Fruit fly (Drosophila melanogaster) whole organism, pupa: ENCODE measurements around the gene CG13288.

ENCODE experiments used
- CG12605 ChIP-seq: fragments of 200-800 bp; sonication (Bioruptor generic); IDR thresholded peaks from 2 replicates; pipeline ENCODE4 v1.3.6; 2022; ENCODE audit warnings: missing biosample characterization, missing genetic modification characterization
- CG4496 ChIP-seq: fragments of 200-800 bp; sonication (Bioruptor generic); IDR thresholded peaks from 3 replicates; pipeline ENCODE4 v1.3.6; 2022; ENCODE audit warnings: missing biosample characterization, missing genetic modification characterization
- EcR ChIP-seq: fragments of 200-800 bp; sonication (Bioruptor generic); optimal IDR thresholded peaks from 3 replicates; lab custom pipeline; 2019; ENCODE audit warnings: missing biosample characterization, missing genetic modification characterization, mild to moderate bottlenecking, moderate library complexity, missing genetic modification reagents
- fd96Ca ChIP-seq: fragments of 200-800 bp; sonication (Bioruptor generic); IDR thresholded peaks from 3 replicates; pipeline ENCODE4 v1.3.6; 2022; ENCODE audit warnings: missing biosample characterization, missing genetic modification characterization
- rn ChIP-seq: fragments of 200-800 bp; sonication (Bioruptor generic); IDR thresholded peaks from 2 replicates; pipeline ENCODE4 v1.3.6; 2022; ENCODE audit warnings: missing biosample characterization, missing genetic modification characterization

DNA sequence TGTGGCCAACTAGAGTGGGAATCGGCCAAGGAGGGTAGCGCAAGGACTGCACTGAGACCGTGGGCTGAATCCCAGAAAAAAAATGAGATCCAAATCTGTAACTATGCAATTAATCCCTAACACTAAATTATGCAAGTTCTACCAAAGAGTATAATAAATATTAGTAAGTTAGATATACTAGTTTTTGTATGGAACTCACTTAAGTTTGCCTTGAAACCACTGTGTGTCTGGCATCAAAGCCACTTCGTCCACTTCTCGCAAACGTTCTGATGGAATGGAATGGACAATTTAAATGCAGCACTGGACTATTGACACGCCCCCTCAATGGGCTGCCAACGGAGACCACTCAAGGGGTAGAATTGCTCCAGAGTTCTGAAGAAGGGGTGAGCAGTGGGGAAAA, 50.9 kb downstream of the CG13288 start:
- no peak for TF ChIP-seq CG4496 (GFP tag; lab: Robert Waterston, UW)
- TF ChIP-seq EcR (GFP tag; lab: Kevin White, UChicago): no peak
- no peak for TF ChIP-seq CG12605
- TF ChIP-seq rn (GFP tag; lab: Robert Waterston, UW): no peak
- no peak for TF ChIP-seq fd96Ca (GFP tag; lab: Robert Waterston, UW)
